Fruit fly (Drosophila melanogaster) whole organism, embryonic: Measurements from ENCODE around the gene CG1738.

ENCODE experiments used
- Adf1 ChIP-seq: fragments of 200-800 bp; sonication (Bioruptor generic); IDR thresholded peaks from 2 replicates; pipeline ENCODE4 v1.3.6; 2022; ENCODE audit warnings: missing biosample characterization, missing genetic modification characterization
- CG10366 ChIP-seq: fragments of 200-800 bp; sonication (Bioruptor generic); IDR thresholded peaks from 2 replicates; pipeline ENCODE4 v1.3.6; 2022; ENCODE audit warnings: missing biosample characterization, missing genetic modification characterization
- CG11093 ChIP-seq: fragments of 200-800 bp; sonication (Bioruptor generic); IDR thresholded peaks from 3 replicates; pipeline ENCODE4 v1.3.6; 2022; ENCODE audit warnings: missing biosample characterization, missing genetic modification characterization
- CG11560 ChIP-seq: fragments of 200-800 bp; sonication (Bioruptor generic); IDR thresholded peaks from 3 replicates; pipeline ENCODE4 v1.3.6; 2022; ENCODE audit warnings: missing biosample characterization, missing genetic modification characterization
- CG11723 ChIP-seq: fragments of 200-800 bp; sonication (Bioruptor generic); optimal IDR thresholded peaks from 2 replicates; lab custom pipeline; 2017; ENCODE audit warnings: missing biosample characterization, mild to moderate bottlenecking, missing genetic modification characterization
- CG12071 ChIP-seq: fragments of 200-800 bp; sonication (Bioruptor generic); optimal IDR thresholded peaks from 3 replicates; lab custom pipeline; 2018; ENCODE audit warnings: missing biosample characterization, mild to moderate bottlenecking, missing genetic modification characterization
- CG18476 ChIP-seq: fragments of 200-800 bp; sonication (Bioruptor generic); optimal IDR thresholded peaks from 2 replicates; lab custom pipeline; 2016; ENCODE audit warnings: missing biosample characterization, mild to moderate bottlenecking, missing genetic modification characterization
- CG2120 ChIP-seq: fragments of 200-800 bp; sonication (Bioruptor generic); optimal IDR thresholded peaks from 3 replicates; lab custom pipeline; 2016; ENCODE audit warnings: missing biosample characterization, missing genetic modification characterization
- CG2875 ChIP-seq: fragments of 200-800 bp; sonication (Bioruptor generic); optimal IDR thresholded peaks from 2 replicates; lab custom pipeline; 2017; ENCODE audit warnings: missing biosample characterization, mild to moderate bottlenecking, missing genetic modification characterization, missing genetic modification reagents
- CG31388 ChIP-seq: fragments of 200-800 bp; sonication (Bioruptor generic); optimal IDR thresholded peaks from 2 replicates; lab custom pipeline; 2016; ENCODE audit warnings: missing biosample characterization, missing genetic modification characterization
- CG3995 ChIP-seq: fragments of 200-800 bp; sonication (Bioruptor generic); optimal IDR thresholded peaks from 3 replicates; lab custom pipeline; 2016; ENCODE audit warnings: missing biosample characterization, missing genetic modification characterization
- CG5180 ChIP-seq: fragments of 200-800 bp; sonication (Bioruptor generic); optimal IDR thresholded peaks from 3 replicates; lab custom pipeline; 2017; ENCODE audit warnings: missing biosample characterization, missing genetic modification characterization, mild to moderate bottlenecking, moderate library complexity, missing genetic modification reagents
- CG6813 ChIP-seq: fragments of 200-800 bp; sonication (Bioruptor generic); optimal IDR thresholded peaks from 2 replicates; lab custom pipeline; 2017; ENCODE audit warnings: missing biosample characterization, missing genetic modification characterization, mild to moderate bottlenecking, moderate library complexity, missing genetic modification reagents
- CG8281 ChIP-seq: fragments of 200-800 bp; sonication (Bioruptor generic); optimal IDR thresholded peaks from 2 replicates; lab custom pipeline; 2018; ENCODE audit warnings: missing biosample characterization, mild to moderate bottlenecking, missing genetic modification characterization, moderate library complexity
- CG9817 ChIP-seq: fragments of 200-800 bp; sonication (Bioruptor generic); optimal IDR thresholded peaks from 2 replicates; lab custom pipeline; 2018; ENCODE audit warnings: missing biosample characterization, mild to moderate bottlenecking, missing genetic modification characterization, moderate library complexity
- CG9876 ChIP-seq: fragments of 200-800 bp; sonication (Bioruptor generic); optimal IDR thresholded peaks from 2 replicates; lab custom pipeline; 2016; ENCODE audit warnings: missing biosample characterization, missing genetic modification characterization
- Deaf1 ChIP-seq: fragments of 200-800 bp; optimal IDR thresholded peaks from 3 replicates; lab custom pipeline; 2019; ENCODE audit warnings: missing biosample characterization, mild to moderate bottlenecking, missing genetic modification characterization, moderate library complexity
- H15 ChIP-seq: fragments of 200-800 bp; sonication (Bioruptor generic); IDR thresholded peaks from 3 replicates; pipeline ENCODE4 v1.3.6; 2022; ENCODE audit warnings: missing biosample characterization, missing genetic modification characterization
- HHEX ChIP-seq: fragments of 200-800 bp; sonication (Bioruptor generic); optimal IDR thresholded peaks from 3 replicates; lab custom pipeline; 2017; ENCODE audit warnings: missing biosample characterization, mild to moderate bottlenecking, missing genetic modification characterization, missing genetic modification reagents
- HLHmδ ChIP-seq: fragments of 200-800 bp; sonication (Bioruptor generic); optimal IDR thresholded peaks from 2 replicates; lab custom pipeline; 2018; ENCODE audit warnings: missing biosample characterization, mild to moderate bottlenecking, missing genetic modification characterization, moderate library complexity
- Kr ChIP-seq: fragments of 200-800 bp; sonication (Bioruptor generic); optimal IDR thresholded peaks from 2 replicates; lab custom pipeline; 2017; ENCODE audit warnings: missing biosample characterization, mild to moderate bottlenecking, missing genetic modification characterization
- Mad ChIP-seq: fragments of 200-800 bp; sonication (Bioruptor generic); optimal IDR thresholded peaks from 2 replicates; lab custom pipeline; 2016; ENCODE audit warnings: missing biosample characterization, missing genetic modification characterization
- Med ChIP-seq: fragments of 200-800 bp; sonication (Bioruptor generic); peaks from one replicate; lab custom pipeline; 2016; ENCODE audit warnings: missing biosample characterization, missing genetic modification characterization, mild to moderate bottlenecking, inconsistent platforms, moderate library complexity
- Oli ChIP-seq: fragments of 200-800 bp; sonication (Bioruptor generic); optimal IDR thresholded peaks from 2 replicates; lab custom pipeline; 2018; ENCODE audit warnings: missing biosample characterization, mild to moderate bottlenecking, missing genetic modification characterization, moderate library complexity
- Optix ChIP-seq: fragments of 200-800 bp; sonication (Bioruptor generic); IDR thresholded peaks from 3 replicates; pipeline ENCODE4 v1.3.6; 2022; ENCODE audit warnings: missing biosample characterization, missing genetic modification characterization
- Poxn ChIP-seq: fragments of 200-800 bp; sonication (Bioruptor generic); IDR thresholded peaks from 2 replicates; pipeline ENCODE4 v1.3.6; 2022; ENCODE audit warnings: missing biosample characterization, missing genetic modification characterization
- Ravus ChIP-seq: fragments of 200-800 bp; sonication (Bioruptor generic); IDR thresholded peaks from 2 replicates; pipeline ENCODE4 v1.3.6; 2022; ENCODE audit warnings: missing biosample characterization, missing genetic modification characterization
- Six4 ChIP-seq: fragments of 200-800 bp; sonication (Bioruptor generic); optimal IDR thresholded peaks from 2 replicates; lab custom pipeline; 2016; ENCODE audit warnings: missing biosample characterization, missing genetic modification characterization
- Ssrp ChIP-seq: fragments of 200-800 bp; sonication (Bioruptor generic); optimal IDR thresholded peaks from 2 replicates; lab custom pipeline; 2018; ENCODE audit warnings: missing biosample characterization, mild to moderate bottlenecking, missing genetic modification characterization, moderate library complexity
- Taf1 ChIP-seq: fragments of 200-800 bp; sonication (Bioruptor generic); IDR thresholded peaks from 2 replicates; pipeline ENCODE4 v1.3.6; 2022; ENCODE audit warnings: missing biosample characterization, missing genetic modification characterization
- Trl ChIP-seq, 3 experiments: fragments of >200 bp in 2 of 3; fragments of 200-800 bp in 1 of 3; sonication (Bioruptor generic) in 1 of 3; optimal IDR thresholded peaks; 2 replicates in 1 of 3; 3 replicates in 2 of 3; lab custom pipeline; 2016 to 2017; ENCODE audit warnings: missing biosample characterization in 1 of 3, missing genetic modification characterization in 1 of 3
- aop ChIP-seq: fragments of 200-800 bp; sonication (Bioruptor generic); IDR thresholded peaks from 2 replicates; pipeline ENCODE4 v1.3.6; 2022; ENCODE audit warnings: missing biosample characterization, missing genetic modification characterization
- ato ChIP-seq: fragments of 200-800 bp; sonication (Bioruptor generic); IDR thresholded peaks from 2 replicates; pipeline ENCODE4 v1.3.6; 2022; ENCODE audit warnings: missing biosample characterization, missing genetic modification characterization; ENCODE audit not compliant: partially characterized antibody
- btn ChIP-seq: fragments of 200-800 bp; sonication (Bioruptor generic); optimal IDR thresholded peaks from 2 replicates; lab custom pipeline; 2016; ENCODE audit warnings: missing biosample characterization, missing genetic modification characterization
- cad ChIP-seq: fragments of >200 bp; optimal IDR thresholded peaks from 2 replicates; lab custom pipeline; 2017; ENCODE audit warnings: missing biosample characterization, missing genetic modification characterization
- caup ChIP-seq: fragments of 200-800 bp; sonication (Bioruptor generic); optimal IDR thresholded peaks from 3 replicates; lab custom pipeline; 2017; ENCODE audit warnings: missing biosample characterization, mild to moderate bottlenecking, missing genetic modification characterization, moderate library complexity; ENCODE audit not compliant: severe bottlenecking
- cwo ChIP-seq: fragments of 200-800 bp; sonication (Bioruptor generic); optimal IDR thresholded peaks from 3 replicates; lab custom pipeline; 2017; ENCODE audit warnings: missing biosample characterization, missing genetic modification characterization, mild to moderate bottlenecking, moderate library complexity, missing genetic modification reagents
- da ChIP-seq: fragments of 200-800 bp; sonication (Bioruptor generic); optimal IDR thresholded peaks from 2 replicates; lab custom pipeline; 2016; ENCODE audit warnings: missing biosample characterization, missing genetic modification characterization
- ems ChIP-seq: fragments of 200-800 bp; sonication (Bioruptor generic); optimal IDR thresholded peaks from 3 replicates; lab custom pipeline; 2016; ENCODE audit warnings: missing biosample characterization, missing genetic modification characterization
- her ChIP-seq: fragments of 200-800 bp; sonication (Bioruptor generic); optimal IDR thresholded peaks from 2 replicates; lab custom pipeline; 2016; ENCODE audit warnings: missing biosample characterization, missing genetic modification characterization
- lbe ChIP-seq: fragments of 200-800 bp; sonication (Bioruptor generic); optimal IDR thresholded peaks from 2 replicates; lab custom pipeline; 2016; ENCODE audit warnings: missing biosample characterization, mild to moderate bottlenecking, missing genetic modification characterization
- mirr ChIP-seq: fragments of 200-800 bp; sonication (Bioruptor generic); optimal IDR thresholded peaks from 3 replicates; lab custom pipeline; 2018; ENCODE audit warnings: missing biosample characterization, mild to moderate bottlenecking, missing genetic modification characterization
- nerfin-2 ChIP-seq: fragments of 200-800 bp; sonication (Bioruptor generic); IDR thresholded peaks from 2 replicates; pipeline ENCODE4 v1.3.6; 2022; ENCODE audit warnings: missing biosample characterization, missing genetic modification characterization; ENCODE audit not compliant: partially characterized antibody
- oc ChIP-seq: fragments of 200-800 bp; sonication (Bioruptor generic); optimal IDR thresholded peaks from 2 replicates; lab custom pipeline; 2018; ENCODE audit warnings: missing biosample characterization, mild to moderate bottlenecking, missing genetic modification characterization, moderate library complexity
- p53 ChIP-seq: fragments of 200-800 bp; sonication (Bioruptor generic); optimal IDR thresholded peaks from 2 replicates; lab custom pipeline; 2016; ENCODE audit warnings: missing biosample characterization, missing genetic modification characterization
- psq ChIP-seq: fragments of 200-800 bp; sonication (Bioruptor generic); optimal IDR thresholded peaks from 2 replicates; lab custom pipeline; 2017; ENCODE audit warnings: missing biosample characterization, missing genetic modification characterization
- ranshi ChIP-seq: fragments of 200-800 bp; sonication (Bioruptor generic); IDR thresholded peaks from 2 replicates; pipeline ENCODE4 v1.3.6; 2022; ENCODE audit warnings: missing biosample characterization, missing genetic modification characterization
- stc ChIP-seq: fragments of 200-800 bp; sonication (Bioruptor generic); IDR thresholded peaks from 2 replicates; pipeline ENCODE4 v1.3.6; 2022; ENCODE audit warnings: missing biosample characterization, missing genetic modification characterization
- tgo ChIP-seq: fragments of 200-800 bp; sonication (Bioruptor generic); IDR thresholded peaks from 3 replicates; pipeline ENCODE4 v1.3.6; 2022; ENCODE audit warnings: missing biosample characterization, missing genetic modification characterization
- trh ChIP-seq: fragments of 200-800 bp; sonication (Bioruptor generic); optimal IDR thresholded peaks from 2 replicates; lab custom pipeline; 2016; ENCODE audit warnings: missing biosample characterization, missing genetic modification characterization
- ttk ChIP-seq: fragments of 200-800 bp; sonication (Bioruptor generic); IDR thresholded peaks from 2 replicates; pipeline ENCODE4 v2.1.2; 2022; ENCODE audit warnings: missing biosample characterization, missing genetic modification characterization

CG1738 gene

dm6 chrX:11351351-11351750 is 2.5 kb downstream of the CG1738 start (continued):
- TF ChIP-seq CG11560 (tag; lab: Robert Waterston, UW) (peak; percentile 82; the same call in 2 of the 3 replicates), caup (GFP tag; lab: Kevin White, UChicago) (peak; percentile 89), ttk (GFP tag; lab: Robert Waterston, UW) (peak; percentile 94), tgo (GFP tag; lab: Robert Waterston, UW) (peak; percentile 95), CG6813 (GFP tag; lab: Kevin White, UChicago) (peak; percentile 91), CG11093 (peak; percentile 94), Adf1 (GFP tag; lab: Robert Waterston, UW) (peak; percentile 47), oc (tag; lab: Kevin White, UChicago) (peak; percentile 92), CG9876 (peak; percentile 93), cad (GFP tag; lab: Kevin White, UChicago) (no peak), CG3995 (GFP tag; lab: Kevin White, UChicago) (peak; percentile 71), p53 (GFP tag; lab: Kevin White, UChicago) (peak; percentile 77), Poxn (GFP tag; lab: Robert Waterston, UW) (peak; percentile 78), Kr (GFP tag; lab: Kevin White, UChicago) (no peak), CG12071 (GFP tag; lab: Kevin White, UChicago) (peak; percentile 96), trh (GFP tag; lab: Kevin White, UChicago) (peak; percentile 80), HHEX (peak; percentile 92), stc (GFP tag; lab: Robert Waterston, UW) (peak; percentile 94), CG18476 (GFP tag; lab: Kevin White, UChicago) (peak; percentile 85), mirr (peak; percentile 92), CG2120 (GFP tag; lab: Kevin White, UChicago) (peak; percentile 95), CG8281 (tag; lab: Kevin White, UChicago) (peak; percentile 75), psq (GFP tag; lab: Kevin White, UChicago) (peak; percentile 61), CG2875 (peak; percentile 90), btn (GFP tag; lab: Kevin White, UChicago) (peak; percentile 89), Optix (GFP tag; lab: Robert Waterston, UW) (peak; percentile 95), Mad (peak; percentile 85), CG31388 (peak; percentile 83), da (peak; percentile 76), Ravus (peak; percentile 84), ems (GFP tag; lab: Kevin White, UChicago) (peak; percentile 91), lbe (GFP tag; lab: Kevin White, UChicago) (peak; percentile 88), CG9817 (peak; percentile 93), her (GFP tag; lab: Kevin White, UChicago) (peak; percentile 92), ranshi (GFP tag; lab: Robert Waterston, UW) (peak; percentile 96), Trl (optimal IDR thresholded peaks at IDR 0.05; lab: Kevin White, UChicago) (no peak), Trl (GFP tag; optimal IDR thresholded peaks at IDR 0.05; lab: Kevin White, UChicago) (peak; percentile 93), Taf1 (peak; percentile 88), CG5180 (GFP tag; lab: Kevin White, UChicago) (peak; percentile 85), nerfin-2 (GFP tag; lab: Robert Waterston, UW) (no peak), cwo (peak; percentile 87), aop (peak; percentile 86), CG11723 (GFP tag; lab: Kevin White, UChicago) (peak; percentile 90), HLHmδ (GFP tag; lab: Kevin White, UChicago) (peak; percentile 36), Six4 (GFP tag; lab: Kevin White, UChicago) (peak; percentile 88), Ssrp (tag; lab: Kevin White, UChicago) (peak; percentile 89), H15 (GFP tag; lab: Robert Waterston, UW) (peak; percentile 95), CG10366 (GFP tag; lab: Robert Waterston, UW) (peak; percentile 96), ato (GFP tag; lab: Robert Waterston, UW) (no peak), Med (GFP tag; lab: Kevin White, UChicago) (peak; percentile 99), Deaf1 (tag; lab: Kevin White, UChicago) (peak; percentile 64), Oli (tag; lab: Kevin White, UChicago) (peak; percentile 92)
